Worm (Caenorhabditis elegans): ENCODE data around the gene mccc-1.

The mccc-1 gene

DNA sequence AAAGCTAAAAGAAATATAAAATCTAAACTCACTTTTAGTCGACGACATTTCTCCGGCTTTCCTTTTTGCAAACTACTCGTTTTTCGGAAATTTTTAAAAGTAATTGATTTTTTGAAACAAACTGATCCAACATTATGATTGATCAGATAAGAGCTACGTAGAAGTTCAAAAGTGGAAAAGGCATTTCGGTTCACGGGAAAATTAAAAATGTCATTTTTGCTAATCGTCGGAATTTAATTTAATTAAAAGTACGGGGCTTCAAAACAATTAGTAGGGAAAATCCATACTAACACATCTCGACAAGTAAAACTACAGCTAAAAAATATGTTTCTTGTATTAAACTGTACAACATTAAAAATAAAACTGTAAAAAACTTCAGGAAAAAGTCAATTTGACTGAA, 34.7 kb upstream of the mccc-1 start, which contains the start of gene K07F5.8:
Gene K07F5.8, minus strand, starts transcription at position 101 of the 400 bp plus-strand sequence.
- TF ChIP-seq ceh-36 (tag; optimal IDR thresholded peaks at IDR 0.05): no peak
- TF ChIP-seq scrt-1 (GFP tag; IDR thresholded peaks at IDR 0.05): no peak
- no peak for TF ChIP-seq ceh-13 (GFP tag; optimal IDR thresholded peaks at IDR 0.05)
- no peak for TF ChIP-seq hmbx-1 (tag; optimal IDR thresholded peaks at IDR 0.05)
- no peak for TF ChIP-seq hnd-1 (tag; optimal IDR thresholded peaks at IDR 0.05)
- TF ChIP-seq aly-1 (tag; optimal IDR thresholded peaks at IDR 0.05): no peak
- TF ChIP-seq tbx-11 (GFP tag; IDR thresholded peaks at IDR 0.05): no peak

DNA sequence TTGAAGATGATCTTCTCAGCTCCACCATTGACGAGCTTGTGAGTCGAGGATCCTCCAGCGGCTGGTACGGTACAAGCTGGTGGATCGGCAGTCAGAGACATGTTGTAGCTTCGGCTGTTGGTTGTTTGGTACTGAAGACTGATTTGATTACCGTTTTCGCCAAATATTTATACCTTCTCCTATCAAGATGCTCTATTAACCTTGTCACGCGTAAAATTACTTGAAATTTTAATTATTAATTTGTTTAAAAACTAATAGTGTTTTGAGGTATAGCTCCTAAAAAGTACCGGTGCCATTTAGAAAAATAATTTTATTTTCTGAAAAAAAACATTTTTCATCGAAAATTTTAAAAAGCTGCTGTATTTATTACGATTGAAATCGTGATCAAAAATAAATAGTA, 33.4 kb upstream of the mccc-1 start, which contains the start of gene ssp-10:
Gene ssp-10, minus strand, starts transcription at position 101 of the 400 bp plus-strand sequence.
- no peak for TF ChIP-seq ceh-13 (GFP tag; optimal IDR thresholded peaks at IDR 0.05)

DNA sequence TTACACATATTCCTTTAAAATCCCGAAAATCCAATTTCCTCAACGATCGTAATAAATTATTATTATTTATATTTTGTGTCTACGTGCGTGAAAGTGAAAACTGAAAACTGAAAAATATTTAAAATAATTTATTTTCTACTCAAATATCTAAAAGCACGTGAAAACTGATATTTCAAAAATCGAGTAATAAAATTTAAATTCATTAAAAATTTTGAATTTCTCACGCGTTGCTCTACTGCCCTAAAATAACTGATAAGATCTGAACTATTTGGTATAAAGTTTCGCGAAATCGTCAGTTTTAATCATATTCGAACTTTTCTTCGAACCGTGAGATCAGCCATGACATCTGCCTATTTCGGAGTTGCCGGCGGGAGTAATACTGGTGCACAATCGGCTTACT, 32.1 kb upstream of the mccc-1 start, which contains the start of gene ssq-1:
Gene ssq-1, plus strand, starts transcription at position 301 of the 400 bp plus-strand sequence.
- TF ChIP-seq ceh-36 (tag; optimal IDR thresholded peaks at IDR 0.05) (no peak), ets-7 (tag; optimal IDR thresholded peaks at IDR 0.05) (no peak), hmg-4 (GFP tag; optimal IDR thresholded peaks at IDR 0.05) (no peak), scrt-1 (GFP tag; IDR thresholded peaks at IDR 0.05) (no peak), flt-1 (GFP tag; IDR thresholded peaks at IDR 0.05) (no peak), ama-1 (optimal IDR thresholded peaks at IDR 0.05) (no peak), tra-4 (tag; optimal IDR thresholded peaks at IDR 0.05) (no peak), tbx-11 (GFP tag; IDR thresholded peaks at IDR 0.05) (no peak), F13C5.2 (tag; optimal IDR thresholded peaks at IDR 0.05) (no peak), B0310.2 (tag; optimal IDR thresholded peaks at IDR 0.05) (no peak), hnd-1 (tag; optimal IDR thresholded peaks at IDR 0.05) (no peak), hmbx-1 (tag; optimal IDR thresholded peaks at IDR 0.05) (no peak), tbx-37 (GFP tag; conservative IDR thresholded peaks at IDR 0.05) (no peak), aly-1 (tag; optimal IDR thresholded peaks at IDR 0.05) (no peak), sea-1 (GFP tag; conservative IDR thresholded peaks at IDR 0.05) (no peak), pes-1 (GFP tag; IDR thresholded peaks at IDR 0.05) (no peak), ceh-13 (GFP tag; optimal IDR thresholded peaks at IDR 0.05) (no peak)

DNA sequence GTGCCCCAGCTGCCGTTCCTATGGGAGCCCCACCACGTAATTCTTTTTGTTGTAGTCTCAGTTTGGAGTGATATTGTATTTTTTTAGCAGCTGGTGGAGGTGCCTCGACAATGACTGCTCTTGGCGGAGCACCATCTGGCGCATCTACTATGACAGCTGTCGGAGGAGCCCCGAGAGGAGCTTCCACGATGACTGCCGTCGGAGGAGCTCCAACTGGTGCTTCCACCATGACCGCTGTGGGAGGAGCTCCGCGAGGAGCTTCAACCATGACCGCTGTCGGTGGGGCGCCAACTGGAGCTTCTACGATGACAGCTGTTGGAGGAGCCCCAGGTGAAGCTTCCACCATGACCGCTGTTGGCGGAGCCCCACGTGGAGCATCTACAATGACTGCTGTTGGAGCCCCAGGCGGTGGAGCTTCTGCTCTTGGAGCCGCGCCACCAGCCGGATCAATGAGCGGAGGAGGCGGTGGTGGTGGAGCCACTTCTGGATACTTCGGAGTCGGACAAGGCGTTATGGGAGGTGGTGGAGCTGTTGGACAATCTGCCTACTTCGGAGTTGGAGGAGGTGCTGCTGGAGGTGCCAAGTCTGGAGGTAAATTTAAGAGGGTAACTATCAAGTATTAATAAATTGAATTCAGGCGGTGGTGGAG, 31.4 kb upstream of the mccc-1 start:
- TF ChIP-seq hmg-4 (GFP tag; optimal IDR thresholded peaks at IDR 0.05): no peak
- peak; percentile 50 for TF ChIP-seq aly-1 (tag; optimal IDR thresholded peaks at IDR 0.05)

DNA sequence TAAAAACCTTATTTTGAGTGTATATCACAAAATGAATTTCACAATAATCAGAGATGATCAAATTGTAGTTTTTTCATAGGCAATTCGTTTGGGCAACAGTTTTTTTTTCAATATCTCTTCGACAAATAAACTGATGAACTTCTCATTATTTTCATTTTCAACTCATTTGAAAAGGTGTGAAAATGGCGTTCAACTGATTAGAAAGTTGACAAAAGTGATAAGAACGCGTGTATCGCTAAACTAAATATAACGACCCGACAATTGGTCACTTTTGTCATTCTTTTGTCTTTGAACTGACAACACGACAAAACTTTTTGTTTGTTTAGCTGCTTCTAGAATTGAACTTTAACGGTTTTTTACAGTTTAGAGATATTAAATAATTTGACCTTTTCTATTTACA, 29.4 kb upstream of the mccc-1 start:
- TF ChIP-seq tra-4 (tag; optimal IDR thresholded peaks at IDR 0.05): no peak
- TF ChIP-seq scrt-1 (GFP tag; IDR thresholded peaks at IDR 0.05): no peak
- no peak for TF ChIP-seq aly-1 (tag; optimal IDR thresholded peaks at IDR 0.05)
- no peak for TF ChIP-seq ets-7 (tag; optimal IDR thresholded peaks at IDR 0.05)

DNA sequence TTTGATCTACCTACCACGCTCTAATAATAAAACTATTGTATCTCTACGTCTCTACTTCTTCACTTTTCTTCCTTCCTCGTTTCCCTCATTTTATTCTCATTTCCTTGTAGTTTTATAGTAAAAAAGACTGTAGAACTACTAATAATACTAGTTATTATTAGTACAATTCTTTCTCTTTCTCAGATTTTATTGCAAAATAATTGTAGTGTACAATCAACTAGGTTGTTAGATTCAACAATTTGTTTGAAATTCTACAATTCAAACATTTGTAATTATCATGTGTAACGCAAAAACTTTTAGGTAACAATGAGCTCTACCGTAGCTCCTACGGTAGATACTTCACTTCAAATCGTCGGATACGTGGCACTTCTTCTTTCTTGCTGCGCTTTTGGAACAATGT, 28.7 kb upstream of the mccc-1 start, which contains the start of gene K07F5.12:
Gene K07F5.12, plus strand, starts transcription at position 301 of the 400 bp plus-strand sequence.
- TF ChIP-seq tbx-11 (GFP tag; IDR thresholded peaks at IDR 0.05): no peak
- no peak for TF ChIP-seq B0310.2 (tag; optimal IDR thresholded peaks at IDR 0.05)
- TF ChIP-seq ceh-36 (tag; optimal IDR thresholded peaks at IDR 0.05): no peak
- no peak for TF ChIP-seq hmbx-1 (tag; optimal IDR thresholded peaks at IDR 0.05)
- no peak for TF ChIP-seq pes-1 (GFP tag; IDR thresholded peaks at IDR 0.05)
- no peak for TF ChIP-seq sea-1 (GFP tag; conservative IDR thresholded peaks at IDR 0.05)
- TF ChIP-seq ets-7 (tag; optimal IDR thresholded peaks at IDR 0.05): no peak
- no peak for TF ChIP-seq ceh-13 (GFP tag; optimal IDR thresholded peaks at IDR 0.05)
- TF ChIP-seq F13C5.2 (tag; optimal IDR thresholded peaks at IDR 0.05): no peak
- no peak for TF ChIP-seq aly-1 (tag; optimal IDR thresholded peaks at IDR 0.05)
- TF ChIP-seq ama-1 (optimal IDR thresholded peaks at IDR 0.05): no peak
- TF ChIP-seq hmg-4 (GFP tag; optimal IDR thresholded peaks at IDR 0.05): no peak
- TF ChIP-seq scrt-1 (GFP tag; IDR thresholded peaks at IDR 0.05): no peak
- no peak for TF ChIP-seq flt-1 (GFP tag; IDR thresholded peaks at IDR 0.05)
- TF ChIP-seq tbx-37 (GFP tag; conservative IDR thresholded peaks at IDR 0.05): no peak
- TF ChIP-seq tra-4 (tag; optimal IDR thresholded peaks at IDR 0.05): no peak
- no peak for TF ChIP-seq hnd-1 (tag; optimal IDR thresholded peaks at IDR 0.05)

DNA sequence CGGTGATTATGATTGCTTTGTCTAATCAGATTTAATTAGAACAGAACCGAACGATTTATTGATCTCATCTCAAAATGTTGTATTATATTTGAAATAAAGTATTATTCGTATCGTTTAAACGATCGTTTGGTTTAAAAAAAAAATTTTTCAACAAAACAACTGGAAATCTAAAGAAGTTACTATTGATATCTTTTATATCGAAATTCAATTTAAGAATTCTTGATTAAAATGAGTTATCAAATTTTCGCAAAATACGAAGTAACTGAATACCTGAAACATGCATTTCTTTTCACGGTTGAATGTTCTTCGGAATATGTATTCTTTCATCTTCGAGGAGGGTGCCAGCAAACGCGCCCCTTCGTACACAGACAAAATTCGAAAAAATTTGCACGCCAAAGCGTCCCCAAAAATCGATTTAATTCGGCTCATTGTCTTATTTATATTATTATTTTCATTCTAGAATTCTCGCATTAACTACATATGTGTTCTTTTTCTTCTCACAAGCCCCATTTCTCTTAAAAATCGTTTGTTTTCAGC, 26.4 kb upstream of the mccc-1 start, which contains the start of gene npp-1:
Gene npp-1, plus strand, starts transcription at position 537 of the 537 bp plus-strand sequence.
- no peak for TF ChIP-seq tbx-11 (GFP tag; IDR thresholded peaks at IDR 0.05)
- no peak for TF ChIP-seq tbx-37 (GFP tag; conservative IDR thresholded peaks at IDR 0.05)
- no peak for TF ChIP-seq hmg-4 (GFP tag; optimal IDR thresholded peaks at IDR 0.05)
- TF ChIP-seq pes-1 (GFP tag; IDR thresholded peaks at IDR 0.05): no peak
- no peak for TF ChIP-seq hnd-1 (tag; optimal IDR thresholded peaks at IDR 0.05)
- no peak for TF ChIP-seq tra-4 (tag; optimal IDR thresholded peaks at IDR 0.05)
- TF ChIP-seq B0310.2 (tag; optimal IDR thresholded peaks at IDR 0.05): no peak
- no peak for TF ChIP-seq scrt-1 (GFP tag; IDR thresholded peaks at IDR 0.05)
- TF ChIP-seq ceh-13 (GFP tag; optimal IDR thresholded peaks at IDR 0.05): no peak
- no peak for TF ChIP-seq hmbx-1 (tag; optimal IDR thresholded peaks at IDR 0.05)

DNA sequence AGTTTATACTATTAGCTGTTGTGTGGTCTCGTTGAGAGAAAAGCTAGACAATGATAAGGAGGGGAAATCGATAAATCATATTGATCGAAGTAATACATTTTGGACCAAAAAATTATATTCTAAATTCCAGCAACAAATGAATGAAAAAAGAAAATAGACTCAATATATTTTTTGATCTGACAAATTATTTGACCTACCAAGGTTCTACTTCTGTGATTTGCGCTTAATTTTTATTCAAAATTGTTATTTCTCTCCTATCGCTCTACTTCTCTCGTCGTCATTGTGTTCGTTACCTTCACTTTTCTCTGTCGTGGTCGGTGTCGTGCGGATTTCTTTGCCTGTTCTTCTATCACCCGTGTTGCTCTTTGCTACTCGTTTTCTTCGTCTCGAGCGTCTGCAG, 25.4 kb upstream of the mccc-1 start:
- no peak for TF ChIP-seq flt-1 (GFP tag; IDR thresholded peaks at IDR 0.05)
- no peak for TF ChIP-seq tra-4 (tag; optimal IDR thresholded peaks at IDR 0.05)
- TF ChIP-seq scrt-1 (GFP tag; IDR thresholded peaks at IDR 0.05): no peak
- no peak for TF ChIP-seq B0310.2 (tag; optimal IDR thresholded peaks at IDR 0.05)
- no peak for TF ChIP-seq ceh-36 (tag; optimal IDR thresholded peaks at IDR 0.05)
- TF ChIP-seq ets-7 (tag; optimal IDR thresholded peaks at IDR 0.05): no peak
- TF ChIP-seq sea-1 (GFP tag; conservative IDR thresholded peaks at IDR 0.05): no peak
- TF ChIP-seq tbx-11 (GFP tag; IDR thresholded peaks at IDR 0.05): no peak
- TF ChIP-seq ama-1 (optimal IDR thresholded peaks at IDR 0.05): no peak
- no peak for TF ChIP-seq hmbx-1 (tag; optimal IDR thresholded peaks at IDR 0.05)
- TF ChIP-seq F13C5.2 (tag; optimal IDR thresholded peaks at IDR 0.05): no peak
